Fruit fly (Drosophila melanogaster): Measurements from ENCODE around the gene CG33783.

Gene CG33783

DNA sequence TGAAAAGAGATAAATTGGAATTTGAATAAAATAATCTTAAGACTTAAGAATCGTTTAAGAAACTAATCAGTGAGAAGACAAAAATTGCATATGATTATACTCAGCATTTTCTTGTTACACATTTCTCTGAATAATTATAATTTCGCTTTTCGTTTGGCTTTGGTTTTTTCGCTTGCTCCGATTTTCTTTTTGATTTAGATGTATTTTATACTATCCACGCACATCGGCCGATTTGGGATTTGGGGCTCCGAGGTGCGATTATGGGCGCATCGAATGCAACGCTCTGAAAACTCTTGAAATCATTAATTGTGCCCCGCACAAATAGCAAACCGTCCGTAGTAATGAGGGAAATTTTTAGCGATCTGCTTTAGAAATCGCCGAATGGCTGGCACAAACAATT is 24.9 kb downstream of the CG33783 start:
- TF ChIP-seq TFAM (GFP tag; optimal IDR thresholded peaks at IDR 0.05) (no peak), CG6272 (GFP tag; IDR thresholded peaks at IDR 0.05) (no peak), Fer3 (tag; optimal IDR thresholded peaks at IDR 0.05) (no peak), CG10979 (tag; optimal IDR thresholded peaks at IDR 0.05) (no peak), CG16815 (GFP tag; optimal IDR thresholded peaks at IDR 0.05) (no peak), CG2120 (GFP tag; optimal IDR thresholded peaks at IDR 0.05) (no peak), CG9932 (GFP tag; IDR thresholded peaks at IDR 0.05) (no peak), Atf6 (GFP tag; IDR thresholded peaks at IDR 0.05) (no peak), Spps (tag; optimal IDR thresholded peaks at IDR 0.05) (no peak), dmrt11E (tag; optimal IDR thresholded peaks at IDR 0.05) (no peak)

- TF ChIP-seq CG2678 (tag; optimal IDR thresholded peaks at IDR 0.05), result peak; percentile 21
- TF ChIP-seq Ada2b (GFP tag; IDR thresholded peaks at IDR 0.05), result no peak
- TF ChIP-seq Optix (GFP tag; IDR thresholded peaks at IDR 0.05), result no peak
- peak; percentile 1 for TF ChIP-seq Mad (GFP tag; optimal IDR thresholded peaks at IDR 0.05)
- no peak for TF ChIP-seq Camta (GFP tag; optimal IDR thresholded peaks at IDR 0.05)
- TF ChIP-seq zfh2 (GFP tag; optimal IDR thresholded peaks at IDR 0.05), result no peak
- TF ChIP-seq pnt (GFP tag; optimal IDR thresholded peaks at IDR 0.05), result no peak
- TF ChIP-seq Oaz (GFP tag; IDR thresholded peaks at IDR 0.05), result no peak
- no peak for TF ChIP-seq unc-4 (GFP tag; IDR thresholded peaks at IDR 0.05; ENCODE audit: partially characterized antibody)
- TF ChIP-seq CG9876 (GFP tag; optimal IDR thresholded peaks at IDR 0.05), result no peak
- no peak for TF ChIP-seq CG11093 (GFP tag; IDR thresholded peaks at IDR 0.05)
- TF ChIP-seq scrt (GFP tag; optimal IDR thresholded peaks at IDR 0.05), result peak; percentile 1
- no peak for TF ChIP-seq ems (GFP tag; optimal IDR thresholded peaks at IDR 0.05)
- no peak for TF ChIP-seq jigr1 (GFP tag; IDR thresholded peaks at IDR 0.05)
- peak; percentile 39 for TF ChIP-seq CG3281 (GFP tag; optimal IDR thresholded peaks at IDR 0.05)
- no peak for TF ChIP-seq CG12219 (GFP tag; optimal IDR thresholded peaks at IDR 0.05)
- TF ChIP-seq br (optimal IDR thresholded peaks at IDR 0.05), result no peak
- no peak for TF ChIP-seq ERR (GFP tag; optimal IDR thresholded peaks at IDR 0.05)
- TF ChIP-seq Hr39 (optimal IDR thresholded peaks at IDR 0.05), result no peak
- no peak for TF ChIP-seq pb (GFP tag; optimal IDR thresholded peaks at IDR 0.05)
- no peak for TF ChIP-seq CG9609 (GFP tag; optimal IDR thresholded peaks at IDR 0.05)
- TF ChIP-seq CG16815 (GFP tag; optimal IDR thresholded peaks at IDR 0.05), result no peak
- no peak for TF ChIP-seq gsb-n (tag; optimal IDR thresholded peaks at IDR 0.05)
- TF ChIP-seq fd3F (GFP tag; optimal IDR thresholded peaks at IDR 0.05), result no peak
- no peak for TF ChIP-seq maf-S (GFP tag; optimal IDR thresholded peaks at IDR 0.05)
- peak; percentile 77; the same call in 2 of the 3 replicates for TF ChIP-seq ci (GFP tag; IDR thresholded peaks at IDR 0.05)
- TF ChIP-seq trh (GFP tag; optimal IDR thresholded peaks at IDR 0.05), result no peak
- TF ChIP-seq CTCF (GFP tag; optimal IDR thresholded peaks at IDR 0.05), result peak; percentile 44
- no peak for TF ChIP-seq Bteb2 (GFP tag; optimal IDR thresholded peaks at IDR 0.05)
- TF ChIP-seq CG31388 (GFP tag; optimal IDR thresholded peaks at IDR 0.05), result no peak
- no peak for TF ChIP-seq CG14710 (tag; optimal IDR thresholded peaks at IDR 0.05)
- no peak for TF ChIP-seq CG13775 (GFP tag; optimal IDR thresholded peaks at IDR 0.05)
- TF ChIP-seq CG43689 (GFP tag; IDR thresholded peaks at IDR 0.05), result no peak
- peak; percentile 84 for TF ChIP-seq Med (GFP tag)
- TF ChIP-seq croc (GFP tag; conservative IDR thresholded peaks at IDR 0.05), result no peak
- TF ChIP-seq HLH4C (GFP tag; IDR thresholded peaks at IDR 0.05; ENCODE audit: partially characterized antibody), result no peak; the same call in 2 of the 3 replicates
- TF ChIP-seq CG18476 (GFP tag; optimal IDR thresholded peaks at IDR 0.05), result no peak
- TF ChIP-seq Dfd (GFP tag; optimal IDR thresholded peaks at IDR 0.05), result no peak
- no peak for TF ChIP-seq seq (GFP tag; IDR thresholded peaks at IDR 0.05)
- TF ChIP-seq Trl (optimal IDR thresholded peaks at IDR 0.05), result peak; percentile 83 to 91
- no peak for TF ChIP-seq Trl (GFP tag; optimal IDR thresholded peaks at IDR 0.05)
- TF ChIP-seq pfk (GFP tag; optimal IDR thresholded peaks at IDR 0.05), result no peak
- no peak for TF ChIP-seq dpn (GFP tag; optimal IDR thresholded peaks at IDR 0.05)
These were observed 26.9 kb downstream of the CG33783 start for dm6 chr3R:10093252-10094030.
